Worm (Caenorhabditis elegans): ENCODE data around the gene B0393.7.

The B0393.7 gene

ce11 chrIII:4781937-4782576, 4.2 kb upstream of the B0393.7 start, which contains the start of the genes gex-5 and C38D4.10:
gex-5 (minus strand) TSS chrIII:4781987.
C38D4.10 (plus strand) TSS chrIII:4782526.
- TF ChIP-seq snpc-1.3 (tag; optimal IDR thresholded peaks at IDR 0.05; ENCODE audit: insufficient read depth) (peak; percentile 12), madf-8 (GFP tag; conservative IDR thresholded peaks at IDR 0.05) (peak; percentile 56), him-1 (tag; optimal IDR thresholded peaks at IDR 0.05) (peak; percentile 12), xnd-1 (tag; optimal IDR thresholded peaks at IDR 0.05) (peak; percentile 73), efl-1 (GFP tag; optimal IDR thresholded peaks at IDR 0.05) (peak; percentile 63), hmg-1.2 (GFP tag; IDR thresholded peaks at IDR 0.05) (peak; percentile 24; the same call in 1 of the 2 replicates), rcor-1 (GFP tag; IDR thresholded peaks at IDR 0.05) (0 out of 2 replicates have a peak, but pooled peaks have one; percentile 12), lin-54 (GFP tag; optimal IDR thresholded peaks at IDR 0.05) (peak; percentile 43), aptf-2 (GFP tag; conservative IDR thresholded peaks at IDR 0.05) (0 out of 2 replicates have a peak, but pooled peaks have one; percentile 25), dpl-1 (GFP tag; optimal IDR thresholded peaks at IDR 0.05) (peak; percentile 24), D2030.7 (GFP tag; IDR thresholded peaks at IDR 0.05) (peak; percentile 62), lsl-1 (GFP tag; optimal IDR thresholded peaks at IDR 0.05) (peak; percentile 78), madf-6 (GFP tag; IDR thresholded peaks at IDR 0.05) (peak; percentile 88), C17E4.6 (GFP tag; IDR thresholded peaks at IDR 0.05) (peak; percentile 53; the same call in 1 of the 2 replicates), pbrm-1 (GFP tag; IDR thresholded peaks at IDR 0.05) (0 out of 2 replicates have a peak, but pooled peaks have one; percentile 21), F33H1.4 (GFP tag; IDR thresholded peaks at IDR 0.05) (peak; percentile 77)

ce11 chrIII:4779855-4780254, 2.0 kb upstream of the B0393.7 start, which contains the start of gene B0393.9:
B0393.9 (minus strand) TSS chrIII:4780157.
- TF ChIP-seq Y53F4B.3 (GFP tag; IDR thresholded peaks at IDR 0.05): no peak
- TF ChIP-seq F37B4.10 (GFP tag; IDR thresholded peaks at IDR 0.05): no peak
- no peak for TF ChIP-seq dpl-1 (GFP tag; optimal IDR thresholded peaks at IDR 0.05)
- TF ChIP-seq nhr-80 (tag; optimal IDR thresholded peaks at IDR 0.05): peak; percentile 20
- TF ChIP-seq Y79H2A.3 (GFP tag; conservative IDR thresholded peaks at IDR 0.05): no peak
- no peak for TF ChIP-seq let-526 (GFP tag; IDR thresholded peaks at IDR 0.05)
- no peak for TF ChIP-seq madf-3 (GFP tag; IDR thresholded peaks at IDR 0.05)

ce11 chrIII:4767869-4768645, 9.8 kb downstream of the B0393.7 start:
- TF ChIP-seq bed-2 (GFP tag; IDR thresholded peaks at IDR 0.05) (no peak), madf-3 (GFP tag; IDR thresholded peaks at IDR 0.05) (no peak), madf-10 (tag; optimal IDR thresholded peaks at IDR 0.05) (no peak), mcd-1 (GFP tag; IDR thresholded peaks at IDR 0.05) (no peak), B0019.2 (GFP tag; conservative IDR thresholded peaks at IDR 0.05) (no peak), gei-17 (GFP tag; optimal IDR thresholded peaks at IDR 0.05) (no peak), chd-7 (tag; optimal IDR thresholded peaks at IDR 0.05) (no peak), tbp1 (GFP tag; optimal IDR thresholded peaks at IDR 0.05) (no peak), Y67H2A.10 (GFP tag; conservative IDR thresholded peaks at IDR 0.05) (no peak), aptf-3 (GFP tag; IDR thresholded peaks at IDR 0.05) (no peak), ekl-4 (GFP tag; IDR thresholded peaks at IDR 0.05) (no peak), ztf-28 (GFP tag; IDR thresholded peaks at IDR 0.05) (no peak)

Measured in whole organism, young adult.